Worm (Caenorhabditis elegans): ENCODE measurements around the gene F45D3.3.
A peak's percentile ranks its signal among the peaks of the same experiment; 100 is the strongest.

The F45D3.3 gene

ce11 chrV:12526124-12526523, 24.1 kb downstream of the F45D3.3 start:
- no peak for TF ChIP-seq ceh-82 (tag; optimal IDR thresholded peaks at IDR 0.05)
- no peak for TF ChIP-seq ceh-28 (tag; optimal IDR thresholded peaks at IDR 0.05)
- TF ChIP-seq rbr-2 (tag; optimal IDR thresholded peaks at IDR 0.05) = no peak
- TF ChIP-seq daf-12 (tag; optimal IDR thresholded peaks at IDR 0.05) = no peak
- TF ChIP-seq mxl-2 (GFP tag; conservative IDR thresholded peaks at IDR 0.05) = no peak

ce11 chrV:12525526-12525925, 24.7 kb downstream of the F45D3.3 start, which contains the start of gene dyf-4:
Gene dyf-4, minus strand, starts transcription at chrV:12525738.
- no peak for TF ChIP-seq ZK337.2 (GFP tag; IDR thresholded peaks at IDR 0.05)
- TF ChIP-seq ceh-82 (tag; optimal IDR thresholded peaks at IDR 0.05) = no peak
- TF ChIP-seq T20F7.1 (GFP tag; optimal IDR thresholded peaks at IDR 0.05) = no peak
- TF ChIP-seq dmd-8 (GFP tag; IDR thresholded peaks at IDR 0.05) = no peak
- no peak for TF ChIP-seq lsy-2 (tag; optimal IDR thresholded peaks at IDR 0.05)
- no peak for TF ChIP-seq ama-1 (optimal IDR thresholded peaks at IDR 0.05)
- no peak for TF ChIP-seq set-16 (GFP tag; IDR thresholded peaks at IDR 0.05)
- TF ChIP-seq pqm-1 (tag; optimal IDR thresholded peaks at IDR 0.05) = no peak
- TF ChIP-seq Y5F2A.4 (GFP tag; optimal IDR thresholded peaks at IDR 0.05) = no peak
- no peak for TF ChIP-seq gei-8 (GFP tag; optimal IDR thresholded peaks at IDR 0.05)
- no peak for TF ChIP-seq zfp-3 (GFP tag; conservative IDR thresholded peaks at IDR 0.05)
- no peak for TF ChIP-seq snpc-1.2 (GFP tag; IDR thresholded peaks at IDR 0.05)
- no peak for TF ChIP-seq madf-5 (GFP tag; IDR thresholded peaks at IDR 0.05)
- TF ChIP-seq daf-8 (GFP tag; IDR thresholded peaks at IDR 0.05) = no peak
- TF ChIP-seq madf-9 (GFP tag; conservative IDR thresholded peaks at IDR 0.05) = no peak
- no peak for TF ChIP-seq spr-3 (GFP tag; optimal IDR thresholded peaks at IDR 0.05)
- TF ChIP-seq arid-1 (GFP tag; conservative IDR thresholded peaks at IDR 0.05) = no peak
- TF ChIP-seq ceh-44 (GFP tag; IDR thresholded peaks at IDR 0.05) = no peak
- no peak for TF ChIP-seq daf-16 (GFP tag; optimal IDR thresholded peaks at IDR 0.05)
- no peak for TF ChIP-seq daf-16 (tag; optimal IDR thresholded peaks at IDR 0.05)
- TF ChIP-seq dmd-9 (GFP tag; IDR thresholded peaks at IDR 0.05) = no peak

- TF ChIP-seq spr-3 (GFP tag; optimal IDR thresholded peaks at IDR 0.05) (no peak), rbr-2 (tag; optimal IDR thresholded peaks at IDR 0.05) (no peak), ceh-82 (tag; optimal IDR thresholded peaks at IDR 0.05) (no peak), daf-16 (GFP tag; optimal IDR thresholded peaks at IDR 0.05) (peak in 1 of 2 experiments; percentile 89), daf-16 (tag; optimal IDR thresholded peaks at IDR 0.05) (no peak), nhr-28 (tag; optimal IDR thresholded peaks at IDR 0.05) (no peak), hlh-11 (tag; optimal IDR thresholded peaks at IDR 0.05) (peak; percentile 5), mxl-2 (GFP tag; conservative IDR thresholded peaks at IDR 0.05) (no peak), ceh-62 (tag; optimal IDR thresholded peaks at IDR 0.05) (no peak), lin-13 (GFP tag; optimal IDR thresholded peaks at IDR 0.05) (no peak), skn-1 (tag; optimal IDR thresholded peaks at IDR 0.05) (no peak), D1046.2 (GFP tag; IDR thresholded peaks at IDR 0.05) (no peak), dmd-6 (GFP tag; IDR thresholded peaks at IDR 0.05) (no peak), unc-62 (GFP tag; optimal IDR thresholded peaks at IDR 0.05 in 1 of 2) (peak in 1 of 2 experiments; percentile 82), unc-62 (tag; optimal IDR thresholded peaks at IDR 0.05) (no peak), nhr-111 (GFP tag; optimal IDR thresholded peaks at IDR 0.05) (no peak), fkh-10 (GFP tag; optimal IDR thresholded peaks at IDR 0.05) (no peak)
Observed at ce11 chrV:12523356-12523755, 26.8 kb downstream of the F45D3.3 start.

- peak in 1 of 2 experiments; percentile 93 for TF ChIP-seq daf-16 (GFP tag; optimal IDR thresholded peaks at IDR 0.05)
- TF ChIP-seq daf-16 (tag; optimal IDR thresholded peaks at IDR 0.05) = no peak
- no peak for TF ChIP-seq attf-4 (tag; optimal IDR thresholded peaks at IDR 0.05)
- TF ChIP-seq hlh-30 (tag; optimal IDR thresholded peaks at IDR 0.05; ENCODE audit: insufficient read depth) = peak; percentile 21
- no peak for TF ChIP-seq mxl-3 (GFP tag; optimal IDR thresholded peaks at IDR 0.05)
- peak; percentile 82 for TF ChIP-seq nhr-11 (tag; optimal IDR thresholded peaks at IDR 0.05)
- TF ChIP-seq hif-1 (tag; optimal IDR thresholded peaks at IDR 0.05) = peak in 1 of 2 experiments; percentile 0
- peak; percentile 67 for TF ChIP-seq hlh-11 (tag; optimal IDR thresholded peaks at IDR 0.05)
- no peak for TF ChIP-seq lir-3 (tag; optimal IDR thresholded peaks at IDR 0.05)
- 0 out of 2 replicates have a peak, but pooled peaks have one; percentile 28 for TF ChIP-seq hmg-1.1 (GFP tag; IDR thresholded peaks at IDR 0.05)
- no peak for TF ChIP-seq sdz-12 (GFP tag; optimal IDR thresholded peaks at IDR 0.05)
- TF ChIP-seq ceh-32 (tag; optimal IDR thresholded peaks at IDR 0.05; ENCODE audit: poor library complexity) = no peak
Observed at ce11 chrV:12518770-12519169, 31.4 kb downstream of the F45D3.3 start.

Data from whole organism, L4 larva.